Fruit fly (Drosophila melanogaster): Measurements from ENCODE around the gene spen.

spen gene

dm6 chr2L:143088-143487 is 15.7 kb upstream of the spen start, which contains the start of the genes CG31974 and CG11454 (continued):
- TF ChIP-seq CG14710 (tag; optimal IDR thresholded peaks at IDR 0.05): peak; percentile 23
- TF ChIP-seq CG33213 (GFP tag; optimal IDR thresholded peaks at IDR 0.05): peak; percentile 44
- TF ChIP-seq Hr3 (GFP tag; optimal IDR thresholded peaks at IDR 0.05): no peak
- no peak for TF ChIP-seq dmrt99B (tag; optimal IDR thresholded peaks at IDR 0.05)
- peak; percentile 61 for TF ChIP-seq HmgZ (tag; optimal IDR thresholded peaks at IDR 0.05)
- TF ChIP-seq gfzf (GFP tag; optimal IDR thresholded peaks at IDR 0.05): peak; percentile 14
- TF ChIP-seq en (GFP tag; optimal IDR thresholded peaks at IDR 0.05): no peak
- TF ChIP-seq CG1024 (GFP tag; IDR thresholded peaks at IDR 0.05): no peak
- TF ChIP-seq CG13624 (GFP tag; optimal IDR thresholded peaks at IDR 0.05): peak; percentile 26
- TF ChIP-seq YL-1 (GFP tag; optimal IDR thresholded peaks at IDR 0.05): peak; percentile 38
- peak; percentile 66; the same call in 2 of the 3 replicates for TF ChIP-seq CG7963 (GFP tag; IDR thresholded peaks at IDR 0.05; ENCODE audit: partially characterized antibody)

DNA sequence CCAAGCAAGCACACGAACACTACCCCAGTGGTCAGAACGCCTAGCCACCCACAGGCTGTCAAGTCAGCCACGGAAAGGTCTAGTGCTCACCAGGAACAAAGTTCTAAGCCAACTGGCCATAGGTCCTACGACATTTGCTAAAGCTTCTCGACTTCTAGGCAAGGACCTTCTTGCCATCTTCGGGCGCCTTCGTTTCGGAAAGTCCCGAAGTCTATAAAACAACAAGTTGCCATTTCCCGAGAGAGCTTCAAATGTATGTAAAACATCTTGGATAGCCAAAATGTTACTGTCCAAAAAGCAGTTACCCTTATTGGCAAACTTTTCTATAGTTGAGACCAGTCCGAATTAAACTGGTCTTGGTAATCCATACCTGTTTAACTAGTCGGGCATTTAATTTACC is 12.3 kb upstream of the spen start:
- peak; percentile 41 for TF ChIP-seq scrt (GFP tag; optimal IDR thresholded peaks at IDR 0.05)
- peak; percentile 91 for TF ChIP-seq CG13894 (tag; optimal IDR thresholded peaks at IDR 0.05)
- TF ChIP-seq Deaf1 (tag; optimal IDR thresholded peaks at IDR 0.05): peak; percentile 74
- TF ChIP-seq CG33557 (GFP tag; optimal IDR thresholded peaks at IDR 0.05): no peak

DNA sequence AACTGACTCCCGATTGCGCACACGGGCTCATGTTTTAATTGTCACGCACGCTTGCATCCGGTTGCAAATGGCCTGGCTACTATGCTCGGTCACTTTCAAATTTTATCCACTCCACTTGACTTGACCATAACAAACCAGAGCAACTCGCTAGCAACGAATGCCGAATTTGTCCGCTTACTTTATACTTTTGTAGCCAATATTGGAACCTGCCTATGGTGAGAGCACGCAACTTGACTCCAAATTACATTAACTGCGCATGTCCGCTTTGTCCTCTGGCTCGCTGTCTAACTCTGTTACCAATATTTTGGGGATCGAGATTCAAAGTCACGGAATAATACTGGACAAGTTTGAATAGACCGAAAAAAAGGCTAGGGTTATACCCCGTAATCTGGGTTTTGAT is 5.7 kb upstream of the spen start, which contains the start of gene CG42399:
TSS of gene CG42399 (minus strand) at position 159 of the 400 bp plus-strand sequence.
- TF ChIP-seq CG13894 (tag; optimal IDR thresholded peaks at IDR 0.05): peak; percentile 23
- peak; percentile 36 for TF ChIP-seq CG3995 (GFP tag; optimal IDR thresholded peaks at IDR 0.05)
- no peak for TF ChIP-seq CG33213 (GFP tag; optimal IDR thresholded peaks at IDR 0.05)
- no peak for TF ChIP-seq vnd (GFP tag; IDR thresholded peaks at IDR 0.05; ENCODE audit: partially characterized antibody)
- TF ChIP-seq lilli (GFP tag; optimal IDR thresholded peaks at IDR 0.05): no peak
- no peak for TF ChIP-seq sna (GFP tag; IDR thresholded peaks at IDR 0.05; ENCODE audit: partially characterized antibody)
- no peak for TF ChIP-seq CG7928 (GFP tag; optimal IDR thresholded peaks at IDR 0.05)
- peak; percentile 58 for TF ChIP-seq CG15514 (GFP tag; optimal IDR thresholded peaks at IDR 0.05)
- TF ChIP-seq ewg (GFP tag; optimal IDR thresholded peaks at IDR 0.05): peak; percentile 86
- no peak for TF ChIP-seq slp2 (GFP tag; optimal IDR thresholded peaks at IDR 0.05)
- TF ChIP-seq kni (GFP tag; optimal IDR thresholded peaks at IDR 0.05): peak; percentile 25

DNA sequence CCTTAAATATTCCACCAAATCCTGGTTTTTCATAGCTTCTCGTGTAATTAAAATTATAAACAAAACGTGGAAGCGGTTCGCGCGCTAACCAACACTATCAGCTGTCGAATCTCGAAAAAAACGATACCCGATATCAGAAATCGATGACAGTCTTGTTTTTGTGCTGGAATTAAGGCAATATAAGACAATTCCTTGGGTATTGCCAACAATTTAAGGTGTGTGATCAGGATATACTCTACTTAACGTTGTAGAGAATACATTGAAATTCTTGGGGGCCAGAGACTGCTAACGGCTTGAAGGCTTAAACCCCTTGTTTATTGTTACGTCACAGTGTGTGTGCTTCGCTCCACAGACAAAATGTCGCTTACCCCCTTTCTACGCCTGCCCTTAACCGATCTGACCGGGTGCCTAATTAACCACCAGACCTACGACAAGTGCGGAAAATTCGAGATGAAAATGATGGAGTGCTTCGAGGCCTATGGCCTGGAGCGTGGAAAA is 3.6 kb upstream of the spen start, which contains the start of gene Pus10:
TSS of gene Pus10 (minus strand) at position 91 of the 498 bp plus-strand sequence.
- peak; percentile 85 for TF ChIP-seq Med (GFP tag)
- TF ChIP-seq CrebB (tag; optimal IDR thresholded peaks at IDR 0.05): peak; percentile 15
- peak; percentile 2 for TF ChIP-seq CG12391 (tag; optimal IDR thresholded peaks at IDR 0.05)
- TF ChIP-seq sug (tag; optimal IDR thresholded peaks at IDR 0.05): peak; percentile 16
- TF ChIP-seq Hr3 (GFP tag; optimal IDR thresholded peaks at IDR 0.05): no peak
- no peak for TF ChIP-seq lbe (GFP tag; optimal IDR thresholded peaks at IDR 0.05)
- TF ChIP-seq CG12769 (tag; optimal IDR thresholded peaks at IDR 0.05): peak; percentile 4
- TF ChIP-seq chn (GFP tag; optimal IDR thresholded peaks at IDR 0.05): peak; percentile 47
- TF ChIP-seq CG14860 (GFP tag; IDR thresholded peaks at IDR 0.05; ENCODE audit: partially characterized antibody): no peak
- peak; percentile 20 for TF ChIP-seq Sin3A (optimal IDR thresholded peaks at IDR 0.05)
- peak; percentile 2 for TF ChIP-seq PHDP (tag; optimal IDR thresholded peaks at IDR 0.05)
- no peak for TF ChIP-seq CG11247 (GFP tag; IDR thresholded peaks at IDR 0.05)
- TF ChIP-seq BEAF-32 (GFP tag; optimal IDR thresholded peaks at IDR 0.05): peak; percentile 23
- TF ChIP-seq tin (GFP tag; optimal IDR thresholded peaks at IDR 0.05): no peak
- TF ChIP-seq Dbx (GFP tag; IDR thresholded peaks at IDR 0.05): no peak
- TF ChIP-seq nom (GFP tag; optimal IDR thresholded peaks at IDR 0.05): peak; percentile 21
- TF ChIP-seq CG4854 (GFP tag; optimal IDR thresholded peaks at IDR 0.05): no peak
- TF ChIP-seq her (GFP tag; optimal IDR thresholded peaks at IDR 0.05): peak; percentile 10
- peak; percentile 14; the same call in 1 of the 2 replicates for TF ChIP-seq onecut (GFP tag; IDR thresholded peaks at IDR 0.05)
- TF ChIP-seq nerfin-1 (tag; optimal IDR thresholded peaks at IDR 0.05): peak; percentile 61
- TF ChIP-seq CG3726 (GFP tag; IDR thresholded peaks at IDR 0.05): no peak
- peak in 1 of 2 experiments; percentile 10 for TF ChIP-seq bsh (GFP tag; optimal IDR thresholded peaks at IDR 0.05)
